Fruit fly (Drosophila melanogaster): Measurements from ENCODE around the gene Bka.

- TF ChIP-seq D1 (tag; optimal IDR thresholded peaks at IDR 0.05), result no peak
- no peak for TF ChIP-seq CG15710 (tag; optimal IDR thresholded peaks at IDR 0.05)
- no peak for TF ChIP-seq CG14655 (GFP tag; optimal IDR thresholded peaks at IDR 0.05)
- no peak for TF ChIP-seq CG17806 (tag; optimal IDR thresholded peaks at IDR 0.05)
- TF ChIP-seq Ets98B (GFP tag; IDR thresholded peaks at IDR 0.05), result no peak
- no peak for TF ChIP-seq CG13204 (GFP tag; optimal IDR thresholded peaks at IDR 0.05)
Measured at dm6 chr2L:9862964-9863363, 32.1 kb upstream of the Bka start.

All from whole organism, pupa.